Worm (Caenorhabditis elegans): ENCODE measurements around the gene B0416.2.

- TF ChIP-seq ceh-82 (tag; optimal IDR thresholded peaks at IDR 0.05) (no peak), unc-62 (GFP tag; optimal IDR thresholded peaks at IDR 0.05) (no peak), R02D3.7 (tag; optimal IDR thresholded peaks at IDR 0.05) (no peak), unc-39 (tag; optimal IDR thresholded peaks at IDR 0.05) (no peak), ztf-11 (tag; optimal IDR thresholded peaks at IDR 0.05) (no peak), ceh-16 (tag; optimal IDR thresholded peaks at IDR 0.05) (no peak), nhr-77 (tag; optimal IDR thresholded peaks at IDR 0.05) (no peak), fos-1 (tag; optimal IDR thresholded peaks at IDR 0.05) (no peak), nhr-237 (tag; optimal IDR thresholded peaks at IDR 0.05) (no peak), aly-2 (tag; optimal IDR thresholded peaks at IDR 0.05) (no peak), nhr-11 (tag; optimal IDR thresholded peaks at IDR 0.05) (no peak), pqm-1 (tag; optimal IDR thresholded peaks at IDR 0.05) (no peak), jun-1 (tag; optimal IDR thresholded peaks at IDR 0.05) (no peak)
These were observed 1.4 kb downstream of the B0416.2 start for ce11 chrX:9300379-9300778.

Measured in whole organism, L3 larva.